Fruit fly (Drosophila melanogaster): ENCODE data around the gene IKKbeta.

The IKKbeta gene

dm6 chr3R:16069266-16069665 is 20.0 kb upstream of the IKKbeta start:
- no peak for TF ChIP-seq CG17801 (GFP tag; optimal IDR thresholded peaks at IDR 0.05; ENCODE audit: partially characterized antibody)

dm6 chr3R:16067494-16067893 is 18.3 kb upstream of the IKKbeta start, which contains the start of gene CG10185:
Gene CG10185, minus strand, starts transcription at chr3R:16067594.
- no peak for TF ChIP-seq CG17801 (GFP tag; optimal IDR thresholded peaks at IDR 0.05; ENCODE audit: partially characterized antibody)

- TF ChIP-seq CG17801 (GFP tag; optimal IDR thresholded peaks at IDR 0.05; ENCODE audit: partially characterized antibody): peak; percentile 53
These were observed 2.1 kb upstream of the IKKbeta start for dm6 chr3R:16051329-16051679.

- TF ChIP-seq CG17801 (GFP tag; optimal IDR thresholded peaks at IDR 0.05; ENCODE audit: partially characterized antibody): no peak
These were observed 1.6 kb upstream of the IKKbeta start, which contains the start of gene msps for dm6 chr3R:16050621-16051328. Gene msps, plus strand, starts transcription at chr3R:16050801.

- TF ChIP-seq CG17801 (GFP tag; optimal IDR thresholded peaks at IDR 0.05; ENCODE audit: partially characterized antibody): no peak
These were observed 3.2 kb downstream of the IKKbeta start, which contains the start of gene Jhbp5 for dm6 chr3R:16046030-16046429. Gene Jhbp5, minus strand, starts transcription at chr3R:16046130.

- TF ChIP-seq CG17801 (GFP tag; optimal IDR thresholded peaks at IDR 0.05; ENCODE audit: partially characterized antibody): no peak
These were observed 6.2 kb downstream of the IKKbeta start, which contains the start of gene Jhbp4 for dm6 chr3R:16042900-16043548. Gene Jhbp4, plus strand, starts transcription at chr3R:16043498.

- TF ChIP-seq CG17801 (GFP tag; optimal IDR thresholded peaks at IDR 0.05; ENCODE audit: partially characterized antibody): no peak
These were observed 6.9 kb downstream of the IKKbeta start for dm6 chr3R:16042137-16042899.

- TF ChIP-seq CG17801 (GFP tag; optimal IDR thresholded peaks at IDR 0.05; ENCODE audit: partially characterized antibody): no peak
These were observed 8.3 kb downstream of the IKKbeta start for dm6 chr3R:16040925-16041324.

dm6 chr3R:16039557-16039956 is 9.7 kb downstream of the IKKbeta start:
- TF ChIP-seq CG17801 (GFP tag; optimal IDR thresholded peaks at IDR 0.05; ENCODE audit: partially characterized antibody): no peak

dm6 chr3R:16038049-16038448 is 11.2 kb downstream of the IKKbeta start:
- no peak for TF ChIP-seq CG17801 (GFP tag; optimal IDR thresholded peaks at IDR 0.05; ENCODE audit: partially characterized antibody)

dm6 chr3R:16034186-16034585 is 15.0 kb downstream of the IKKbeta start:
- TF ChIP-seq CG17801 (GFP tag; optimal IDR thresholded peaks at IDR 0.05; ENCODE audit: partially characterized antibody): no peak

dm6 chr3R:16033727-16034126 is 15.5 kb downstream of the IKKbeta start:
- no peak for TF ChIP-seq CG17801 (GFP tag; optimal IDR thresholded peaks at IDR 0.05; ENCODE audit: partially characterized antibody)

- TF ChIP-seq CG17801 (GFP tag; optimal IDR thresholded peaks at IDR 0.05; ENCODE audit: partially characterized antibody): no peak
These were observed 18.8 kb downstream of the IKKbeta start for dm6 chr3R:16030445-16030844.

dm6 chr3R:16029584-16029983 is 19.6 kb downstream of the IKKbeta start:
- TF ChIP-seq CG17801 (GFP tag; optimal IDR thresholded peaks at IDR 0.05; ENCODE audit: partially characterized antibody): no peak

dm6 chr3R:16028651-16029050 is 20.6 kb downstream of the IKKbeta start:
- no peak for TF ChIP-seq CG17801 (GFP tag; optimal IDR thresholded peaks at IDR 0.05; ENCODE audit: partially characterized antibody)

Data from ovary, adult (tissue).